Worm (Caenorhabditis elegans) whole organism, L3 larva: Measurements from ENCODE around the gene F54C9.14.

Source experiments
- R02D3.7 ChIP-seq: fragments of 150-350 bp; optimal IDR thresholded peaks from 2 replicates; lab custom pipeline; 2014; ENCODE audit warnings: missing biosample characterization, missing genetic modification characterization
- ZK546.5 ChIP-seq: sonication (generic microtip); optimal IDR thresholded peaks from 2 replicates; lab custom pipeline; 2017; ENCODE audit warnings: missing biosample characterization, missing genetic modification characterization
- ceh-16 ChIP-seq: sonication (generic microtip); optimal IDR thresholded peaks from 2 replicates; lab custom pipeline; 2017; ENCODE audit warnings: missing biosample characterization, missing genetic modification characterization
- ceh-28 ChIP-seq: fragments of 150-350 bp; optimal IDR thresholded peaks from 2 replicates; lab custom pipeline; 2014; ENCODE audit warnings: missing biosample characterization, missing genetic modification reagents, missing genetic modification characterization
- daf-12 ChIP-seq: fragments of 150-350 bp; optimal IDR thresholded peaks from 2 replicates; lab custom pipeline; 2014; ENCODE audit warnings: missing biosample characterization, missing genetic modification reagents, missing genetic modification characterization
- egl-5 ChIP-seq: fragments of 150-350 bp; optimal IDR thresholded peaks from 2 replicates; lab custom pipeline; 2017; ENCODE audit warnings: missing biosample characterization, missing genetic modification reagents, missing genetic modification characterization, inconsistent platforms
- elt-2 ChIP-seq: sonication (generic microtip); optimal IDR thresholded peaks from 2 replicates; lab custom pipeline; 2016; ENCODE audit warnings: missing genetic modification reagents, mild to moderate bottlenecking, missing genetic modification characterization, missing compliant biosample characterization
- elt-3 ChIP-seq, 3 experiments: fragments of 150-350 bp in 1 of 3; sonication (generic microtip) in 2 of 3; optimal IDR thresholded peaks; 2 replicates in 2 of 3; 4 replicates in 1 of 3; lab custom pipeline; 2014 to 2017; ENCODE audit warnings: missing biosample characterization in 3 of 3, missing genetic modification characterization in 3 of 3
- eor-1 ChIP-seq, 2 experiments: fragments of 150-350 bp; optimal IDR thresholded peaks; 2 replicates each; lab custom pipeline; 2014 to 2018; ENCODE audit warnings: missing biosample characterization in 2 of 2, missing genetic modification characterization in 2 of 2
- fkh-10 ChIP-seq: sonication (generic microtip); optimal IDR thresholded peaks from 2 replicates; lab custom pipeline; 2017; ENCODE audit warnings: missing biosample characterization, missing genetic modification reagents, missing genetic modification characterization
- fkh-2 ChIP-seq: fragments of 150-350 bp; optimal IDR thresholded peaks from 2 replicates; lab custom pipeline; 2014; ENCODE audit warnings: missing biosample characterization, missing genetic modification reagents, missing genetic modification characterization
- fos-1 ChIP-seq: fragments of 150-350 bp; optimal IDR thresholded peaks from 2 replicates; lab custom pipeline; 2014; ENCODE audit warnings: missing biosample characterization, missing genetic modification characterization
- hmg-11 ChIP-seq: sonication (generic microtip); optimal IDR thresholded peaks from 2 replicates; lab custom pipeline; 2016; ENCODE audit warnings: missing genetic modification characterization, missing compliant biosample characterization
- lin-15B ChIP-seq: fragments of 150-350 bp; optimal IDR thresholded peaks from 2 replicates; lab custom pipeline; 2014; ENCODE audit warnings: missing biosample characterization, missing genetic modification characterization
- lsy-12 ChIP-seq: sonication (generic microtip); optimal IDR thresholded peaks from 2 replicates; lab custom pipeline; 2016; ENCODE audit warnings: mild to moderate bottlenecking, missing genetic modification characterization, missing compliant biosample characterization
- mdl-1 ChIP-seq: fragments of 150-350 bp; optimal IDR thresholded peaks from 2 replicates; lab custom pipeline; 2014; ENCODE audit warnings: missing biosample characterization, missing genetic modification characterization
- nfya-1 ChIP-seq: sonication (generic microtip); optimal IDR thresholded peaks from 2 replicates; lab custom pipeline; 2017; ENCODE audit warnings: missing genetic modification characterization, mild to moderate bottlenecking, missing compliant biosample characterization, antibody characterized with exemption, moderate library complexity; ENCODE audit not compliant: insufficient read depth
- nhr-11 ChIP-seq: fragments of 150-350 bp; optimal IDR thresholded peaks from 2 replicates; lab custom pipeline; 2014; ENCODE audit warnings: missing biosample characterization, missing genetic modification characterization
- nhr-12 ChIP-seq: fragments of 150-350 bp; optimal IDR thresholded peaks from 2 replicates; lab custom pipeline; 2014; ENCODE audit warnings: missing biosample characterization, missing genetic modification characterization
- nhr-23 ChIP-seq: fragments of 150-350 bp; optimal IDR thresholded peaks from 2 replicates; lab custom pipeline; 2014; ENCODE audit warnings: missing biosample characterization, missing genetic modification reagents, missing genetic modification characterization
- nhr-237 ChIP-seq: fragments of 150-350 bp; optimal IDR thresholded peaks from 2 replicates; lab custom pipeline; 2014; ENCODE audit warnings: missing biosample characterization, missing genetic modification characterization
- nhr-25 ChIP-seq: sonication (generic microtip); optimal IDR thresholded peaks from 2 replicates; lab custom pipeline; 2017; ENCODE audit warnings: missing biosample characterization, missing genetic modification characterization
- nhr-67 ChIP-seq: fragments of 150-350 bp; optimal IDR thresholded peaks from 2 replicates; lab custom pipeline; 2014; ENCODE audit warnings: missing biosample characterization, missing genetic modification characterization
- nhr-76 ChIP-seq: fragments of 150-350 bp; sonication (generic microtip); optimal IDR thresholded peaks from 5 replicates; lab custom pipeline; 2014; ENCODE audit warnings: missing biosample characterization, missing genetic modification characterization
- nhr-77 ChIP-seq: fragments of 150-350 bp; optimal IDR thresholded peaks from 2 replicates; lab custom pipeline; 2014; ENCODE audit warnings: missing biosample characterization, missing genetic modification characterization
- pha-4 ChIP-seq: fragments of 150-350 bp; optimal IDR thresholded peaks from 2 replicates; lab custom pipeline; 2014; ENCODE audit warnings: missing biosample characterization, missing genetic modification reagents, missing genetic modification characterization
- sea-2 ChIP-seq: fragments of 150-350 bp; sonication (generic microtip); optimal IDR thresholded peaks from 4 replicates; lab custom pipeline; 2014; ENCODE audit warnings: missing biosample characterization, missing genetic modification reagents, missing genetic modification characterization
- snpc-4 ChIP-seq: fragments of 150-350 bp; optimal IDR thresholded peaks from 2 replicates; lab custom pipeline; 2014; ENCODE audit warnings: missing biosample characterization, missing genetic modification characterization
- tbx-2 ChIP-seq: sonication (generic microtip); optimal IDR thresholded peaks from 2 replicates; lab custom pipeline; 2016; ENCODE audit warnings: mild to moderate bottlenecking, missing genetic modification characterization, missing compliant biosample characterization
- unc-39 ChIP-seq: sonication (generic microtip); optimal IDR thresholded peaks from 4 replicates; lab custom pipeline; 2017; ENCODE audit warnings: missing biosample characterization, missing genetic modification characterization
- unc-62 ChIP-seq: fragments of 150-350 bp; sonication (generic microtip); optimal IDR thresholded peaks from 4 replicates; lab custom pipeline; 2014; ENCODE audit warnings: missing biosample characterization, missing genetic modification reagents, missing genetic modification characterization
- zag-1 ChIP-seq: fragments of 150-350 bp; optimal IDR thresholded peaks from 2 replicates; lab custom pipeline; 2014; ENCODE audit warnings: missing biosample characterization, missing genetic modification characterization
- ztf-4 ChIP-seq: fragments of 150-350 bp; optimal IDR thresholded peaks from 2 replicates; lab custom pipeline; 2014; ENCODE audit warnings: missing biosample characterization, missing genetic modification characterization

F54C9.14 gene

DNA sequence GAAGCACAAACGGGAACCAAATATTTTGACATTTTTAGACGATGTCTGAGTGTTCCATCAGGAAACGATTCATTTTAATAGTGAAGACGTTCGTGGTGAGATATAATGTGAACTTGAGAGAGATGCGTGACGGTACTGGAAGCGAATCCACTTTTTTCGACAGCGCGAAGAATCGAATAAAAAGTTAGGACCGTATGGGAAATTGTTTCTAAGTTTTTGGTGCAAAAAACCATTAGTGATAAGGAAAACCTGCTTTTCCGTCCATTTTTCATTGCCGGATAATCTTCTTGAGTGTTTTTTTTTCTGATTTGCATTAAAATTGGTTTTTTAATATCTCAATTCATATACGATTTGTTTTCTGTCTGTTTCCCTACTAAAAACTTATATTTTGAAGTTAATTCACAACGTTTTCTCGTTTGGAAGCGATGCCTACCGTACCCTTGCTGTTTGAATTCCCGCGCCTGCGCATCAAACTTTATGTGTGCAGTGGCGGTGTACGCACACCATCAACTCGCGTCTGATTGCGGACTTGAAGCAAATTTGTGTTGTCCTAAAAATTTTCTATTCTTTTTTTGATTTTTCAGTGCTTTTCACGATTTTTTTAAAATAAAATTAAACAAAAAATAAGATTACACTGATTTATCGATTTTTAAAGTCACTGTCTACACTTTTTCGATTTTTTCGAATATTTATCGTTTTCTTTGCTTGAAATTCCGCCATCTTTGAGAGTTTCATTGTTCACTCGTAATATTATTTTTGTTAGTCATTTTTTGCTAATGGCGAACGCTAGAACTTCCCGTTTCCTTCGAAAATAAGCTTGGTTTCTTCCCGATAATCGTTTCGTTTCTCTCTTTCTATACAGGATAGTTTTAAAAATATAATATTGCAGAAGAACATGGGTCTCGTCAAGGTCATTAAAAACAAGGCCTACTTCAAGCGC is 7.2 kb downstream of the F54C9.14 start, which contains the start of the genes col-38 and rpl-5 (continued):
- TF ChIP-seq ceh-28 (tag; lab: Kevin White, UChicago) (peak; percentile 64), nhr-11 (tag; lab: Kevin White, UChicago) (peak; percentile 73), elt-2 (tag; lab: Kevin White, UChicago) (peak; percentile 72), lin-15B (peak; percentile 97), ZK546.5 (tag; lab: Kevin White, UChicago) (peak; percentile 84), nhr-23 (tag; lab: Kevin White, UChicago) (peak; percentile 96), lsy-12 (tag; lab: Kevin White, UChicago) (peak; percentile 77), egl-5 (tag; lab: Kevin White, UChicago) (peak; percentile 87), ztf-4 (tag; lab: Kevin White, UChicago) (peak; percentile 2), nhr-25 (tag; lab: Kevin White, UChicago) (peak; percentile 94), fos-1 (tag; lab: Kevin White, UChicago) (no peak), mdl-1 (no peak), sea-2 (GFP tag; lab: Kevin White, UChicago) (no peak), ceh-16 (tag; lab: Kevin White, UChicago) (no peak), pha-4 (tag; lab: Kevin White, UChicago) (peak; percentile 99), unc-39 (no peak)

DNA sequence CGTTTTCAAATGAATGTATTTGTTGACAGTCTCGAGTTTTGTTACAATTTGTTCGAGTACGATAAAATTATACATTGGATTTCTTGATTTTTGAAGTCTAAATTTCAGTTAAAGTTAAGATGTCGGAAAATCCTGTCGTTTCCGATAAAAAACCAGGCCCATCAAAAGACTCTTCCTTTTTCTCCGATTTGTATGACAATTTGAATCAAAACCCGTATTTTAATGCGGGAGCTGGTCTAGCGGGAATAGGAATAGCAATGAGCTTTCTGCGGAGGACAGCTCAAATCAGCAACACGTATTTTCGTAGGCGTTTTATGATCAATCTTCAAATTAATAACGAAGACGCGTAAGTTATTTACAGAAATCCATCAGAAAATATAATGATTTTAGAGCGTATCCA is 8.9 kb downstream of the F54C9.14 start, which contains the start of gene bcs-1:
TSS of gene bcs-1 (plus strand) at position 109 of the 400 bp plus-strand sequence.
- TF ChIP-seq elt-3 (tag; optimal IDR thresholded peaks at IDR 0.05; lab: Kevin White, UChicago) (no peak), R02D3.7 (no peak), nhr-76 (tag; lab: Kevin White, UChicago) (no peak)

DNA sequence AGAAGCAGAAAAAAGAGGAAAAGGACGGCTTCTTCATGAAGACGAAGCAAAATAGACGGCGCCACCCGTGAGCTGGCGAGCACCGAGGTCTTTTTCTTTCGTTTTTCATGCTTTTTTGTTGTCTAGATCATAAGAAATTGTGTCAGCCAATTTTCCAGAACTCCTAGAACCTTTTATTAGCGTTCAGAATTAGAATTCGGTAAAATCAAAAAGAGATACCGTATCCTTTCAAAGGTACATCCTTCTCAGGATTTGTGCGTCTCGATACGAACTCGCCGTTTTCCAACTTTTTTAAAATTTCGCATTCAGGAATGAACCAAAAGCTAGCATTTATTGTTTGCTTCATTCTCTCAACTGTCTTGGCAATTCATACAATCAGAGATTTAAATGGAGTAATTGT is 10.9 kb downstream of the F54C9.14 start, which contains the start of gene F54C9.7:
TSS of gene F54C9.7 (plus strand) at position 301 of the 400 bp plus-strand sequence.
- TF ChIP-seq tbx-2: no peak
- TF ChIP-seq fkh-2: no peak
- no peak for TF ChIP-seq eor-1 (tag; optimal IDR thresholded peaks at IDR 0.05; lab: Kevin White, UChicago)

DNA sequence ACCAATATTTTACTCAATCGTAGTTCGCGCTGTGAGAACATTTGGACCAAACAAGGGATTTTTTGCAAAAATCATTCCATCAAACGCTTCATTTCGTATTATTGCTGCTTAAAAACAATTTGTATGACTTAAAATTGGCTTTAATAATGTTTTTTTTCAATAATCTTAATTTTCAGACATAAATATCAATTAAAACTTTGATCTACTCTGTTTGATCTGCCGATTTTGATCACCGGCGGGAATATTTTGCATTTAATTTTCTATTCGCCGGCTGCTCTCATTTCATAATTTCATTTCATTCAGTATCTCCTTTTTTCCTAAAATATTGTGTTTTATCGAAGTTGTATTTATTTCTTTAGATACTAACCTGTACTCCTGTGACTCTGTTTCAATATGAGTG is 13.1 kb downstream of the F54C9.14 start, which contains the start of gene puf-5:
TSS of gene puf-5 (plus strand) at position 358 of the 400 bp plus-strand sequence.
- no peak for TF ChIP-seq ceh-16 (tag; lab: Kevin White, UChicago)
- no peak for TF ChIP-seq nhr-23 (tag; lab: Kevin White, UChicago)
- TF ChIP-seq fos-1 (tag; lab: Kevin White, UChicago): no peak
- TF ChIP-seq nhr-77 (tag; lab: Kevin White, UChicago): no peak
- TF ChIP-seq ZK546.5 (tag; lab: Kevin White, UChicago): no peak
- TF ChIP-seq elt-3 (tag; optimal IDR thresholded peaks at IDR 0.05; lab: Kevin White, UChicago): no peak
- no peak for TF ChIP-seq eor-1 (tag; optimal IDR thresholded peaks at IDR 0.05; lab: Kevin White, UChicago)
- no peak for TF ChIP-seq snpc-4
- no peak for TF ChIP-seq pha-4 (tag; lab: Kevin White, UChicago)
- no peak for TF ChIP-seq fkh-10 (GFP tag; lab: Kevin White, UChicago)
- no peak for TF ChIP-seq hmg-11 (tag; lab: Kevin White, UChicago)
- TF ChIP-seq nhr-12 (tag; lab: Kevin White, UChicago): no peak
- no peak for TF ChIP-seq daf-12 (tag; lab: Kevin White, UChicago)
- no peak for TF ChIP-seq nhr-11 (tag; lab: Kevin White, UChicago)
- no peak for TF ChIP-seq nfya-1 (tag; lab: Kevin White, UChicago)
- no peak for TF ChIP-seq R02D3.7

DNA sequence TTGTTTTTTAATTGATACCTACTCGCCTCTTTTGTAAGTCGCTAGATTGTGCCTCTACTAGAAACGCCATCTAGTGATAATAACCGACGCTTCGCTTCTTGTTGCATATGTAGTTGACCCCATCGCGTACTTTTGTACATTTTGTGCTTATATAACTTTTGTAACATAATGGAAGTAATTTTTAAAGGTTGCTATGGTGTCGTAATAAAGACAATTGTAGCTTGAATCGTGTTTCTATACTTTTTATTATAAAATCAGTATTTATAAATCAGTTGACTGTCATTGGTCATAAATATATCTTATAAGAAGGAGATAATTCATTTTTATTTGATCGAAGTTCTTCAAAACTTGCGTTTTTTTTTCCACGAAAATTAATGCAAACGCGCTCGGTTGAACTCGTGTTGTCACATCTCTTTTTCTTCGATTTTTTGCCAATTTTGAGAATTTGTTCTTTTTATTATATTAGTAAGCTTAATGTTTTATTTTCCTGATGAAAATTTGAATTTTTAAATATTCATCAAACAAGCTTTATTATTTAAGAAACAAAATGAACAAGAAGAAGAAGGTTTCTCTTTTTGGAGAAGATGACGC is 15.5 kb downstream of the F54C9.14 start, which contains the start of gene F54C9.9:
TSS of gene F54C9.9 (plus strand) at position 541 of the 591 bp plus-strand sequence.
- TF ChIP-seq nhr-67 (tag; lab: Kevin White, UChicago): peak; percentile 35
- peak; percentile 71 for TF ChIP-seq pha-4 (tag; lab: Kevin White, UChicago)
- TF ChIP-seq unc-62 (GFP tag; lab: Kevin White, UChicago): no peak
- TF ChIP-seq zag-1 (tag; lab: Kevin White, UChicago): no peak
- no peak for TF ChIP-seq nhr-237 (tag; lab: Kevin White, UChicago)
- peak; percentile 42 for TF ChIP-seq lin-15B
- peak; percentile 21 for TF ChIP-seq nfya-1 (tag; lab: Kevin White, UChicago)
- TF ChIP-seq, all 47 proteins: peak for 4
